Fruit fly (Drosophila melanogaster) whole organism, prepupa: ENCODE data around the gene CG43082.

Experiments used
- CG10669 ChIP-seq: fragments of 200-800 bp; sonication (Bioruptor generic); optimal IDR thresholded peaks from 3 replicates; lab custom pipeline; 2018; ENCODE audit warnings: missing biosample characterization, mild to moderate bottlenecking, missing genetic modification characterization, moderate library complexity
- CG11762 ChIP-seq: fragments of 200-800 bp; sonication (Bioruptor generic); optimal IDR thresholded peaks from 3 replicates; lab custom pipeline; 2016; ENCODE audit warnings: missing biosample characterization, missing genetic modification characterization; ENCODE audit not compliant: insufficient read depth
- CG15336 ChIP-seq: fragments of 200-800 bp; sonication (Bioruptor generic); IDR thresholded peaks from 2 replicates; pipeline ENCODE4 v1.3.6; 2022; ENCODE audit warnings: missing biosample characterization, missing genetic modification characterization
- CG1621 ChIP-seq: fragments of 200-800 bp; sonication (Bioruptor generic); optimal IDR thresholded peaks from 3 replicates; lab custom pipeline; 2018; ENCODE audit warnings: missing biosample characterization, mild to moderate bottlenecking, missing genetic modification characterization
- CG16779 ChIP-seq: fragments of 200-800 bp; sonication (Bioruptor generic); optimal IDR thresholded peaks from 3 replicates; lab custom pipeline; 2017; ENCODE audit warnings: missing biosample characterization, mild to moderate bottlenecking, missing genetic modification characterization
- CG3032 ChIP-seq: fragments of 200-800 bp; optimal IDR thresholded peaks from 2 replicates; lab custom pipeline; 2019; ENCODE audit warnings: missing biosample characterization, mild to moderate bottlenecking, missing genetic modification characterization, moderate library complexity
- CG32006 ChIP-seq: fragments of 200-800 bp; sonication (Bioruptor generic); optimal IDR thresholded peaks from 3 replicates; lab custom pipeline; 2017; ENCODE audit warnings: missing biosample characterization, mild to moderate bottlenecking, missing genetic modification characterization
- CG34406 ChIP-seq: fragments of 200-800 bp; sonication (Bioruptor generic); optimal IDR thresholded peaks from 3 replicates; lab custom pipeline; 2016; ENCODE audit warnings: missing biosample characterization, missing genetic modification characterization
- CG3919 ChIP-seq: fragments of 200-800 bp; sonication (Bioruptor generic); optimal IDR thresholded peaks from 3 replicates; lab custom pipeline; 2016; ENCODE audit warnings: missing biosample characterization, missing genetic modification characterization
- CG4318 ChIP-seq: fragments of 200-800 bp; sonication (Bioruptor generic); optimal IDR thresholded peaks from 3 replicates; lab custom pipeline; 2017; ENCODE audit warnings: missing biosample characterization, mild to moderate bottlenecking, missing genetic modification characterization
- CG6163 ChIP-seq: fragments of 200-800 bp; sonication (Bioruptor generic); IDR thresholded peaks from 3 replicates; pipeline ENCODE4 v1.3.6; 2022; ENCODE audit warnings: missing biosample characterization, missing genetic modification characterization
- CG6276 ChIP-seq: fragments of 200-800 bp; sonication (Bioruptor generic); optimal IDR thresholded peaks from 2 replicates; lab custom pipeline; 2017; ENCODE audit warnings: missing biosample characterization, mild to moderate bottlenecking, missing genetic modification characterization
- CG6792 ChIP-seq: fragments of 200-800 bp; sonication (Bioruptor generic); optimal IDR thresholded peaks from 3 replicates; lab custom pipeline; 2016; ENCODE audit warnings: missing biosample characterization, missing genetic modification characterization
- CG7368 ChIP-seq: fragments of 200-800 bp; sonication (Bioruptor generic); optimal IDR thresholded peaks from 3 replicates; lab custom pipeline; 2016; ENCODE audit warnings: missing biosample characterization, missing genetic modification characterization
- CG8319 ChIP-seq: fragments of 200-800 bp; sonication (Bioruptor generic); optimal IDR thresholded peaks from 3 replicates; lab custom pipeline; 2016; ENCODE audit warnings: missing biosample characterization, missing genetic modification characterization
- CG8632 ChIP-seq: fragments of 200-800 bp; sonication (Bioruptor generic); optimal IDR thresholded peaks from 3 replicates; lab custom pipeline; 2016; ENCODE audit warnings: missing biosample characterization, missing genetic modification characterization
- CG9139 ChIP-seq: fragments of 200-800 bp; sonication (Bioruptor generic); optimal IDR thresholded peaks from 3 replicates; lab custom pipeline; 2017; ENCODE audit warnings: missing biosample characterization, mild to moderate bottlenecking, missing genetic modification characterization
- Eip78C ChIP-seq: fragments of 200-800 bp; sonication (Bioruptor generic); peaks from one replicate; lab custom pipeline; 2016; ENCODE audit warnings: missing biosample characterization, missing genetic modification characterization
- Eip93F ChIP-seq: fragments of 200-800 bp; sonication (Bioruptor generic); optimal IDR thresholded peaks from 2 replicates; lab custom pipeline; 2016; ENCODE audit warnings: missing biosample characterization, mild to moderate bottlenecking, missing genetic modification characterization
- Ets21C ChIP-seq: fragments of 200-800 bp; sonication (Bioruptor generic); optimal IDR thresholded peaks from 3 replicates; lab custom pipeline; 2016; ENCODE audit warnings: missing biosample characterization, missing genetic modification characterization
- Ets96B ChIP-seq: fragments of 200-800 bp; optimal IDR thresholded peaks from 2 replicates; lab custom pipeline; 2019; ENCODE audit warnings: missing biosample characterization, mild to moderate bottlenecking, missing genetic modification characterization, moderate library complexity
- Gug ChIP-seq: fragments of 200-800 bp; sonication (Bioruptor generic); IDR thresholded peaks from 2 replicates; pipeline ENCODE4 v1.3.6; 2022; ENCODE audit warnings: missing biosample characterization, missing genetic modification characterization
- Hr39 ChIP-seq: fragments of 200-800 bp; sonication (Bioruptor generic); optimal IDR thresholded peaks from 2 replicates; lab custom pipeline; 2016; ENCODE audit warnings: missing biosample characterization, missing genetic modification characterization
- Hr4 ChIP-seq: fragments of 200-800 bp; sonication (Bioruptor generic); optimal IDR thresholded peaks from 3 replicates; lab custom pipeline; 2016; ENCODE audit warnings: missing biosample characterization, missing genetic modification characterization
- Met ChIP-seq: fragments of 200-800 bp; sonication (Bioruptor generic); optimal IDR thresholded peaks from 3 replicates; lab custom pipeline; 2016; ENCODE audit warnings: missing biosample characterization, missing genetic modification characterization
- OdsH ChIP-seq: fragments of 200-800 bp; sonication (Bioruptor generic); optimal IDR thresholded peaks from 3 replicates; lab custom pipeline; 2016; ENCODE audit warnings: missing biosample characterization, missing genetic modification characterization
- Smox ChIP-seq: fragments of 200-800 bp; sonication (Bioruptor generic); optimal IDR thresholded peaks from 3 replicates; lab custom pipeline; 2016; ENCODE audit warnings: missing biosample characterization, missing genetic modification characterization
- Sox102F ChIP-seq: fragments of 200-800 bp; sonication (Bioruptor generic); optimal IDR thresholded peaks from 2 replicates; lab custom pipeline; 2016; ENCODE audit warnings: missing biosample characterization, mild to moderate bottlenecking, missing genetic modification characterization
- Sox14 ChIP-seq: fragments of 200-800 bp; sonication (Bioruptor generic); optimal IDR thresholded peaks from 3 replicates; lab custom pipeline; 2016; ENCODE audit warnings: missing biosample characterization, missing genetic modification characterization
- Sox15 ChIP-seq: fragments of 200-800 bp; sonication (Bioruptor generic); optimal IDR thresholded peaks from 3 replicates; lab custom pipeline; 2016; ENCODE audit warnings: missing biosample characterization, missing genetic modification characterization
- achi ChIP-seq: fragments of 200-800 bp; sonication (Bioruptor generic); optimal IDR thresholded peaks from 3 replicates; lab custom pipeline; 2016; ENCODE audit warnings: missing biosample characterization, missing genetic modification characterization
- acj6 ChIP-seq: fragments of 200-800 bp; sonication (Bioruptor generic); optimal IDR thresholded peaks from 3 replicates; lab custom pipeline; 2016; ENCODE audit warnings: missing biosample characterization, missing genetic modification characterization
- cyc ChIP-seq: fragments of 200-800 bp; sonication (Bioruptor generic); optimal IDR thresholded peaks from 3 replicates; lab custom pipeline; 2016; ENCODE audit warnings: missing biosample characterization, missing genetic modification characterization
- dsx ChIP-seq: fragments of 200-800 bp; optimal IDR thresholded peaks from 3 replicates; lab custom pipeline; 2019; ENCODE audit warnings: missing biosample characterization, mild to moderate bottlenecking, missing genetic modification characterization, moderate library complexity; ENCODE audit not compliant: poor library complexity, severe bottlenecking
- eg ChIP-seq: fragments of 200-800 bp; sonication (Bioruptor generic); IDR thresholded peaks from 3 replicates; pipeline ENCODE4 v1.3.6; 2022; ENCODE audit warnings: missing biosample characterization, missing genetic modification characterization
- esn ChIP-seq: fragments of 200-800 bp; sonication (Bioruptor generic); optimal IDR thresholded peaks from 2 replicates; lab custom pipeline; 2016; ENCODE audit warnings: missing biosample characterization, mild to moderate bottlenecking, missing genetic modification characterization, moderate library complexity
- fd85E ChIP-seq: fragments of 200-800 bp; sonication (Bioruptor generic); optimal IDR thresholded peaks from 3 replicates; lab custom pipeline; 2016; ENCODE audit warnings: missing biosample characterization, missing genetic modification characterization
- fkh ChIP-seq: fragments of 200-800 bp; sonication (Bioruptor generic); optimal IDR thresholded peaks from 3 replicates; lab custom pipeline; 2017; ENCODE audit warnings: missing biosample characterization, mild to moderate bottlenecking, missing genetic modification characterization, moderate library complexity
- net ChIP-seq: fragments of 200-800 bp; sonication (Bioruptor generic); optimal IDR thresholded peaks from 3 replicates; lab custom pipeline; 2016; ENCODE audit warnings: missing biosample characterization, missing genetic modification characterization
- pdm3 ChIP-seq: fragments of 200-800 bp; sonication (Bioruptor generic); optimal IDR thresholded peaks from 3 replicates; lab custom pipeline; 2016; ENCODE audit warnings: missing biosample characterization, missing genetic modification characterization
- salr ChIP-seq, 2 experiments: fragments of 200-800 bp; sonication (Bioruptor generic); optimal IDR thresholded peaks; 3 replicates each; lab custom pipeline; 2016 to 2018; ENCODE audit warnings: missing biosample characterization in 2 of 2, missing genetic modification characterization in 2 of 2, mild to moderate bottlenecking in 1 of 2
- spab ChIP-seq: fragments of 200-800 bp; sonication (Bioruptor generic); optimal IDR thresholded peaks from 2 replicates; lab custom pipeline; 2017; ENCODE audit warnings: missing biosample characterization, mild to moderate bottlenecking, missing genetic modification characterization, missing genetic modification reagents
- ss ChIP-seq, 2 experiments: fragments of 200-800 bp; sonication (Bioruptor generic); optimal IDR thresholded peaks; 2 replicates in 1 of 2; 3 replicates in 1 of 2; lab custom pipeline; 2017 to 2018; ENCODE audit warnings: mild to moderate bottlenecking in 2 of 2, missing biosample characterization in 2 of 2, missing genetic modification characterization in 2 of 2, moderate library complexity in 1 of 2
- svp ChIP-seq: fragments of 200-800 bp; sonication (Bioruptor generic); peaks from one replicate; lab custom pipeline; 2016; ENCODE audit warnings: missing biosample characterization, missing genetic modification characterization
- topi ChIP-seq: fragments of 200-800 bp; sonication (Bioruptor generic); optimal IDR thresholded peaks from 3 replicates; lab custom pipeline; 2016; ENCODE audit warnings: missing biosample characterization, missing genetic modification characterization
- vri ChIP-seq: fragments of 200-800 bp; sonication (Bioruptor generic); optimal IDR thresholded peaks from 3 replicates; lab custom pipeline; 2016; ENCODE audit warnings: missing biosample characterization, mild to moderate bottlenecking, missing genetic modification characterization

The CG43082 gene

DNA sequence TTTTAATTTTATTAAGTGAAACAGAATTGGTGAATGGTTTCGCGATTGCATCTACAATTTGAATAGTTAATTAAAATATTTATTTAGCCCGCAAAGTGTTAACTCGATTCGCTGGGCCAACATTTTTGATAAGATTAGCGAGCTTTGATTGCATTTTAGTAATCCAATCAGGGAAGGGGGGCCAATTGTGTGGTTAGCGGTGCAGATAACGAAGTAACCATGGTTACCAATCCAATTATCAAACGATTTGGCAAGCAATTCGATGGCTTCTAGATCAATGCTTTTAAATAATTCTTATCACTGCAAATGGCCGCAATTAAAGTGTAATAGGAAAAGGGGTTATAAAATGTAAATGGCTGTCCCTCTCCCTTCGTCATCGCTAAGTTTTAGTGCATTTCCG is 30.7 kb downstream of the CG43082 start:
- TF ChIP-seq fkh (GFP tag; lab: Kevin White, UChicago) = no peak
- no peak for TF ChIP-seq Sox15 (GFP tag; lab: Kevin White, UChicago)
- no peak for TF ChIP-seq CG6792 (GFP tag; lab: Kevin White, UChicago)
- no peak for TF ChIP-seq Eip78C (GFP tag; lab: Kevin White, UChicago)
- no peak for TF ChIP-seq CG8632 (GFP tag; lab: Kevin White, UChicago)
- no peak for TF ChIP-seq Ets21C (GFP tag; lab: Kevin White, UChicago)
- no peak for TF ChIP-seq CG11762 (GFP tag; lab: Kevin White, UChicago)
- TF ChIP-seq CG34406 = no peak
- TF ChIP-seq esn (GFP tag; lab: Kevin White, UChicago) = no peak
- no peak for TF ChIP-seq CG15336 (GFP tag; lab: Robert Waterston, UW)
- TF ChIP-seq ss (GFP tag; optimal IDR thresholded peaks at IDR 0.05; lab: Kevin White, UChicago) = no peak
- no peak for TF ChIP-seq CG3919 (GFP tag; lab: Kevin White, UChicago)
- TF ChIP-seq vri (GFP tag; lab: Kevin White, UChicago) = no peak

DNA sequence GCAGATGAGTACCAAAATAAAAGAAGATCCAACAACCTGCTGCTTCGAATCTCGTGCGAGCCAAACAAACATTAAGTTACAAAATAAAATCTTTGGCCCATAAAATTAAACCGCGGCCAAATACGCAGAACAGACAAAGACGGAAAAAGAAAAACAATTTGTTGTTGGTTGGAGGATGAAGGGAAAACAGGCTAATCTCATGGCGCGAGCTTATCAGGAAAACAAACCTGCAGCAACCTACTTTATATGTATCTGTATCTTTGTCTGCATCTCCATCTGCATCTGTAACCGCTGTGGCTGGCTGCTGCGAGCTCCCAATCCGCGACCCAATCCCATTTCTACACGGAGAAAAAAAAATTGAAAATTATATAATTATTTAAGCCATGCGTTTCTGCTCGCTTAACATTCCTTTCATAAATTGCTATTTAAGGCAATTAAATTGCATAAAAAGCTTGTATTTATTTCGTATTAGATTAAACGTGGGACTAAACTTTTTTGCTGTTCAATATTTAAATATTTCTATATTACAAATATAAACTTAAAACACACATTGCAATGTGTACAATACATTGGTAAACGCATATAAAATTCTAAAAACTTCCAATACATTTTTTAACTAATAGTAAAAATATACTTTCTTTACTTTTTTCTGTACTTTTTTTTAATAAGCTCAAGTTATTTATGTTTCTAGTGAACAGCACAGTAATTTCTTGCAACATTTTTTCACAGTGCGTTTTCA is 31.3 kb downstream of the CG43082 start:
- TF ChIP-seq OdsH (GFP tag; lab: Kevin White, UChicago) = peak; percentile 56
- peak; percentile 31 for TF ChIP-seq spab
- TF ChIP-seq CG16779 (tag; lab: Kevin White, UChicago) = no peak
- TF ChIP-seq Ets96B (tag; lab: Kevin White, UChicago) = peak; percentile 20
- peak; percentile 41 for TF ChIP-seq CG6276
- TF ChIP-seq CG7368 (GFP tag; lab: Kevin White, UChicago) = no peak
- peak; percentile 54 for TF ChIP-seq CG34406
- TF ChIP-seq Sox102F (GFP tag; lab: Kevin White, UChicago) = no peak
- TF ChIP-seq CG6792 (GFP tag; lab: Kevin White, UChicago) = peak; percentile 33
- TF ChIP-seq Ets21C (GFP tag; lab: Kevin White, UChicago) = no peak
- TF ChIP-seq CG11762 (GFP tag; lab: Kevin White, UChicago) = peak; percentile 51
- TF ChIP-seq Met (GFP tag; lab: Kevin White, UChicago) = no peak
- no peak for TF ChIP-seq CG6163 (GFP tag; lab: Robert Waterston, UW)
- no peak for TF ChIP-seq CG9139
- TF ChIP-seq CG10669 (GFP tag; lab: Kevin White, UChicago) = peak; percentile 8
- peak; percentile 87 for TF ChIP-seq Eip78C (GFP tag; lab: Kevin White, UChicago)
- peak; percentile 54 for TF ChIP-seq achi (GFP tag; lab: Kevin White, UChicago)
- no peak for TF ChIP-seq ss (GFP tag; optimal IDR thresholded peaks at IDR 0.05; lab: Kevin White, UChicago)
- TF ChIP-seq cyc (GFP tag; lab: Kevin White, UChicago) = peak; percentile 11
- TF ChIP-seq Smox (GFP tag; lab: Kevin White, UChicago) = peak; percentile 13
- TF ChIP-seq eg (GFP tag; lab: Robert Waterston, UW) = no peak
- TF ChIP-seq fd85E = no peak
- peak; percentile 14; the same call in 1 of the 2 replicates for TF ChIP-seq Gug (GFP tag; lab: Robert Waterston, UW)
- TF ChIP-seq CG8319 = no peak
- TF ChIP-seq CG3032 (tag; lab: Kevin White, UChicago) = no peak
- TF ChIP-seq Eip93F (GFP tag; lab: Kevin White, UChicago) = no peak
- TF ChIP-seq Hr39 (GFP tag; lab: Kevin White, UChicago) = peak; percentile 1
- TF ChIP-seq pdm3 = peak; percentile 36
- peak; percentile 15 for TF ChIP-seq Hr4
- TF ChIP-seq CG15336 (GFP tag; lab: Robert Waterston, UW) = 0 out of 2 replicates have a peak, but pooled peaks have one; percentile 8
- peak; percentile 56 for TF ChIP-seq CG8632 (GFP tag; lab: Kevin White, UChicago)
- peak in 1 of 2 experiments; percentile 51 for TF ChIP-seq salr (GFP tag; optimal IDR thresholded peaks at IDR 0.05; lab: Kevin White, UChicago)
- peak; percentile 52 for TF ChIP-seq CG3919 (GFP tag; lab: Kevin White, UChicago)
- no peak for TF ChIP-seq net (GFP tag; lab: Kevin White, UChicago)
- peak; percentile 36 for TF ChIP-seq esn (GFP tag; lab: Kevin White, UChicago)
- TF ChIP-seq CG4318 (GFP tag; lab: Kevin White, UChicago) = peak; percentile 40
- peak; percentile 62 for TF ChIP-seq acj6
- TF ChIP-seq Sox15 (GFP tag; lab: Kevin White, UChicago) = peak; percentile 22
- TF ChIP-seq CG1621 (tag; lab: Kevin White, UChicago) = no peak
- peak; percentile 70 for TF ChIP-seq CG32006 (GFP tag; lab: Kevin White, UChicago)
- TF ChIP-seq topi (GFP tag; lab: Kevin White, UChicago) = no peak
- peak; percentile 67 for TF ChIP-seq svp
- no peak for TF ChIP-seq Sox14
- no peak for TF ChIP-seq dsx (GFP tag; lab: Kevin White, UChicago)
